Worm (Caenorhabditis elegans) whole organism, L4/young adult: ENCODE results near the gene abu-15.

Experiments used
- W03F9.2 ChIP-seq: fragments of 150-350 bp; optimal IDR thresholded peaks from 2 replicates; lab custom pipeline; 2014; ENCODE audit warnings: missing biosample characterization, missing genetic modification characterization
- dao-5 ChIP-seq: sonication (generic microtip); optimal IDR thresholded peaks from 2 replicates; lab custom pipeline; 2016; ENCODE audit warnings: missing genotype, missing genetic modification characterization, moderate library complexity, missing compliant biosample characterization
- him-1 ChIP-seq: sonication (generic microtip); optimal IDR thresholded peaks from 2 replicates; lab custom pipeline; 2016; ENCODE audit warnings: missing genotype, missing genetic modification reagents, missing genetic modification characterization, missing compliant biosample characterization

ce11 chrV:5204127-5204526, 45.7 kb downstream of the abu-15 start, which contains the start of gene ttc-37:
- no peak for TF ChIP-seq him-1 (tag; lab: Kevin White, UChicago)
- TF ChIP-seq W03F9.2 (tag; lab: Kevin White, UChicago): no peak
- no peak for TF ChIP-seq dao-5 (tag; lab: Kevin White, UChicago)
